Fruit fly (Drosophila melanogaster) whole organism, embryonic: Measurements from ENCODE around the gene Rbp1-like.

Experiments used
- CG2129 ChIP-seq: fragments of 200-800 bp; sonication (Bioruptor generic); IDR thresholded peaks from 2 replicates; pipeline ENCODE4 v1.3.6; 2022; ENCODE audit warnings: missing biosample characterization, missing genetic modification characterization; ENCODE audit not compliant: partially characterized antibody
- CG4424 ChIP-seq: fragments of 200-800 bp; sonication (Bioruptor generic); optimal IDR thresholded peaks from 3 replicates; lab custom pipeline; 2016; ENCODE audit warnings: missing biosample characterization, missing genetic modification characterization
- CG5953 ChIP-seq: fragments of 200-800 bp; sonication (Bioruptor generic); IDR thresholded peaks from 2 replicates; pipeline ENCODE4 v1.3.6; 2022; ENCODE audit warnings: missing biosample characterization, missing genetic modification characterization
- CG7987 ChIP-seq: fragments of 200-800 bp; sonication (Bioruptor generic); optimal IDR thresholded peaks from 2 replicates; lab custom pipeline; 2018; ENCODE audit warnings: missing biosample characterization, mild to moderate bottlenecking, missing genetic modification characterization, moderate library complexity
- Scr ChIP-seq: fragments of 200-800 bp; sonication (Bioruptor generic); IDR thresholded peaks from 2 replicates; pipeline ENCODE4 v1.3.6; 2022; ENCODE audit warnings: missing biosample characterization, missing genetic modification characterization; ENCODE audit not compliant: partially characterized antibody
- bcd ChIP-seq: fragments of 200-800 bp; sonication (Bioruptor generic); optimal IDR thresholded peaks from 2 replicates; lab custom pipeline; 2017; ENCODE audit warnings: missing biosample characterization, mild to moderate bottlenecking, missing genetic modification characterization
- hb ChIP-seq: fragments of 200-800 bp; sonication (Bioruptor generic); IDR thresholded peaks from 3 replicates; pipeline ENCODE4 v1.3.6; 2022; ENCODE audit warnings: missing biosample characterization, missing genetic modification characterization; ENCODE audit not compliant: partially characterized antibody

DNA sequence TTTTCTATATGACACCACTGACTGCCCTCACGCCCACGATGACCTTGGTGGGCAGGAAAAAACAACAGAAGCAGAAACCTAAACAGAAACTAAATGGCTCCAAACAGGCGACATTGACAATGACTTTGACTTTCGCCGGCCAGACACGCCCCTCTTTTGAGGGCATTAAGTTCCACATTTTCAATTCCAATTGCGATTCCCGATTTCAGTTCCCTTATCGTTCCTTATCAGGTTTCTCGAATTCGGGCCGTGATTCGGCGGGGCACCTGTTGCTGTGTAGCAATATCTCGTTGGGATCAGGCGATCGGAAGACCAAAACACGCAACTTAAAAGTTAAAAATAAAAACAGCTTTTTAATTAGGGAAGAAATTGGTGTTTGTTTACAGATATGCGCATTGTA is 23.0 kb upstream of the Rbp1-like start:
- TF ChIP-seq Scr (GFP tag; lab: Robert Waterston, UW) = no peak
- TF ChIP-seq CG4424 (GFP tag; lab: Kevin White, UChicago) = no peak
- TF ChIP-seq bcd (GFP tag; lab: Kevin White, UChicago) = no peak
- TF ChIP-seq hb (GFP tag; lab: Robert Waterston, UW) = no peak
- TF ChIP-seq CG2129 (GFP tag; lab: Robert Waterston, UW) = no peak
- no peak for TF ChIP-seq CG7987 (GFP tag; lab: Kevin White, UChicago)
- no peak for TF ChIP-seq CG5953 (GFP tag; lab: Robert Waterston, UW)
